Worm (Caenorhabditis elegans) whole organism, L4 larva: ENCODE results near the gene clec-183.

ENCODE experiments used
- F10B5.3 ChIP-seq: sonication (generic microtip); optimal IDR thresholded peaks from 2 replicates; lab custom pipeline; 2016; ENCODE audit warnings: mild to moderate bottlenecking, missing genetic modification characterization, missing compliant biosample characterization
- F37D6.2 ChIP-seq: sonication (generic microtip); optimal IDR thresholded peaks from 2 replicates; lab custom pipeline; 2016; ENCODE audit warnings: mild to moderate bottlenecking, missing genetic modification characterization, missing compliant biosample characterization
- F49E8.2 ChIP-seq: sonication (generic microtip); optimal IDR thresholded peaks from 2 replicates; lab custom pipeline; 2016; ENCODE audit warnings: missing compliant biosample characterization, mild to moderate bottlenecking, missing genetic modification characterization, borderline replicate concordance
- T20F7.1 ChIP-seq: fragments of 200-800 bp; sonication (Bioruptor generic); optimal IDR thresholded peaks from 2 replicates; lab custom pipeline; 2018; ENCODE audit warnings: mild to moderate bottlenecking, missing genetic modification characterization, missing compliant biosample characterization
- Y48G9A.11 ChIP-seq: fragments of 200-800 bp; sonication (Bioruptor generic); IDR thresholded peaks from 2 replicates; pipeline ENCODE4 v1.3.6; 2022; ENCODE audit warnings: missing genetic modification reagents, missing genetic modification characterization, missing compliant biosample characterization
- Y5F2A.4 ChIP-seq: fragments of 200-800 bp; sonication (Bioruptor generic); optimal IDR thresholded peaks from 2 replicates; lab custom pipeline; 2018; ENCODE audit warnings: mild to moderate bottlenecking, missing genetic modification characterization, missing compliant biosample characterization
- aha-1 ChIP-seq: fragments of 150-350 bp; peaks from one replicate; lab custom pipeline; 2014; ENCODE audit warnings: missing biosample characterization, missing genetic modification characterization
- aly-2 ChIP-seq: sonication (generic microtip); optimal IDR thresholded peaks from 2 replicates; lab custom pipeline; 2018; ENCODE audit warnings: missing biosample characterization, missing genetic modification characterization
- ama-1 ChIP-seq: fragments of 150-350 bp; optimal IDR thresholded peaks from 2 replicates; lab custom pipeline; 2014; ENCODE audit warnings: inconsistent platforms, mixed read lengths
- ceh-20 ChIP-seq: fragments of 200-800 bp; sonication (Bioruptor generic); IDR thresholded peaks from 2 replicates; pipeline ENCODE4 v1.3.6; 2022; ENCODE audit warnings: missing genetic modification reagents, missing genetic modification characterization, missing compliant biosample characterization
- ceh-28 ChIP-seq: fragments of 150-350 bp; optimal IDR thresholded peaks from 2 replicates; lab custom pipeline; 2014; ENCODE audit warnings: missing biosample characterization, missing genetic modification reagents, missing genetic modification characterization
- ces-1 ChIP-seq: fragments of 150-350 bp; sonication (generic microtip); optimal IDR thresholded peaks from 4 replicates; lab custom pipeline; 2014; ENCODE audit warnings: missing biosample characterization, missing genetic modification reagents, missing genetic modification characterization
- daf-12 ChIP-seq: fragments of 150-350 bp; optimal IDR thresholded peaks from 2 replicates; lab custom pipeline; 2014; ENCODE audit warnings: missing biosample characterization, missing genetic modification reagents, missing genetic modification characterization
- daf-16 ChIP-seq, 3 experiments: sonication (generic microtip); optimal IDR thresholded peaks; 2 replicates each; lab custom pipeline; 2016 to 2017; ENCODE audit warnings: missing genetic modification characterization in 3 of 3, missing genetic modification reagents in 3 of 3, mild to moderate bottlenecking in 2 of 3, missing compliant biosample characterization in 2 of 3, missing biosample characterization in 1 of 3, moderate library complexity in 1 of 3
- dmd-6 ChIP-seq: fragments of 200-800 bp; sonication (Bioruptor generic); IDR thresholded peaks from 2 replicates; pipeline ENCODE4 v1.3.6; 2022; ENCODE audit warnings: missing genetic modification reagents, missing genetic modification characterization, missing compliant biosample characterization
- dmd-8 ChIP-seq: fragments of 200-800 bp; sonication (Bioruptor generic); IDR thresholded peaks from 2 replicates; pipeline ENCODE4 v1.3.6; 2022; ENCODE audit warnings: missing genetic modification characterization, missing compliant biosample characterization
- dve-1 ChIP-seq: sonication (generic microtip); optimal IDR thresholded peaks from 2 replicates; lab custom pipeline; 2017; ENCODE audit warnings: antibody characterized with exemption, mild to moderate bottlenecking, missing genetic modification characterization, missing compliant biosample characterization; ENCODE audit not compliant: insufficient read depth
- egl-27 ChIP-seq: sonication (generic microtip); optimal IDR thresholded peaks from 3 replicates; lab custom pipeline; 2017; ENCODE audit warnings: missing biosample characterization, missing genetic modification reagents, missing genetic modification characterization
- gei-8 ChIP-seq: fragments of 200-800 bp; sonication (Bioruptor generic); optimal IDR thresholded peaks from 2 replicates; lab custom pipeline; 2018; ENCODE audit warnings: mild to moderate bottlenecking, missing genetic modification characterization, missing compliant biosample characterization
- hlh-11 ChIP-seq: fragments of 200-800 bp; sonication (Bioruptor generic); optimal IDR thresholded peaks from 2 replicates; lab custom pipeline; 2018; ENCODE audit warnings: mild to moderate bottlenecking, missing genetic modification characterization, missing compliant biosample characterization
- hmg-1.1 ChIP-seq: fragments of 200-800 bp; sonication (Bioruptor generic); IDR thresholded peaks from 2 replicates; pipeline ENCODE4 v1.3.6; 2022; ENCODE audit warnings: missing genetic modification reagents, missing genetic modification characterization, missing compliant biosample characterization
- lin-15B ChIP-seq: fragments of 150-350 bp; sonication (generic microtip); optimal IDR thresholded peaks from 3 replicates; lab custom pipeline; 2014; ENCODE audit warnings: missing biosample characterization, missing genetic modification characterization
- lin-38 ChIP-seq: fragments of 200-800 bp; sonication (Bioruptor generic); IDR thresholded peaks from 2 replicates; pipeline ENCODE4 v1.3.6; 2022; ENCODE audit warnings: missing genetic modification reagents, missing genetic modification characterization, missing compliant biosample characterization
- lsy-2 ChIP-seq, 2 experiments: fragments of 150-350 bp in 1 of 2; sonication (generic microtip) in 1 of 2; optimal IDR thresholded peaks; 2 replicates each; lab custom pipeline; 2014 to 2017; ENCODE audit warnings: missing biosample characterization in 2 of 2, missing genetic modification characterization in 2 of 2
- mdl-1 ChIP-seq, 2 experiments: fragments of 150-350 bp in 1 of 2; sonication (generic microtip) in 1 of 2; optimal IDR thresholded peaks; 2 replicates each; lab custom pipeline; 2014 to 2017; ENCODE audit warnings: missing biosample characterization in 2 of 2, missing genetic modification characterization in 2 of 2
- mes-2 ChIP-seq: sonication (generic microtip); optimal IDR thresholded peaks from 2 replicates; lab custom pipeline; 2016; ENCODE audit warnings: missing genotype, mild to moderate bottlenecking, missing genetic modification characterization, missing compliant biosample characterization; ENCODE audit not compliant: poor library complexity, severe bottlenecking
- nhr-10 ChIP-seq: fragments of 150-350 bp; optimal IDR thresholded peaks from 2 replicates; lab custom pipeline; 2014; ENCODE audit warnings: missing biosample characterization, missing genetic modification characterization
- nhr-111 ChIP-seq: fragments of 200-800 bp; sonication (Bioruptor generic); optimal IDR thresholded peaks from 2 replicates; lab custom pipeline; 2018; ENCODE audit warnings: mild to moderate bottlenecking, missing genetic modification characterization, missing compliant biosample characterization
- nhr-237 ChIP-seq: sonication (generic microtip); optimal IDR thresholded peaks from 2 replicates; lab custom pipeline; 2017; ENCODE audit warnings: missing biosample characterization, missing genetic modification characterization
- nhr-28 ChIP-seq: fragments of 150-350 bp; optimal IDR thresholded peaks from 2 replicates; lab custom pipeline; 2014; ENCODE audit warnings: missing biosample characterization, missing genetic modification characterization
- nhr-41 ChIP-seq: fragments of 200-800 bp; sonication (Bioruptor generic); IDR thresholded peaks from 2 replicates; pipeline ENCODE4 v1.3.6; 2022; ENCODE audit warnings: missing genetic modification reagents, missing genetic modification characterization, missing compliant biosample characterization
- nhr-48 ChIP-seq: sonication (generic microtip); optimal IDR thresholded peaks from 2 replicates; lab custom pipeline; 2016; ENCODE audit warnings: mild to moderate bottlenecking, missing genetic modification characterization, missing compliant biosample characterization
- nhr-76 ChIP-seq: fragments of 150-350 bp; optimal IDR thresholded peaks from 2 replicates; lab custom pipeline; 2014; ENCODE audit warnings: missing biosample characterization, missing genetic modification characterization
- php-3 ChIP-seq: fragments of 200-800 bp; sonication (Bioruptor generic); IDR thresholded peaks from 2 replicates; pipeline ENCODE4 v1.3.6; 2022; ENCODE audit warnings: missing genetic modification reagents, missing genetic modification characterization, missing compliant biosample characterization
- pqm-1 ChIP-seq: sonication (generic microtip); optimal IDR thresholded peaks from 2 replicates; lab custom pipeline; 2017; ENCODE audit warnings: missing biosample characterization, missing genetic modification characterization
- rbr-2 ChIP-seq: sonication (generic microtip); optimal IDR thresholded peaks from 2 replicates; lab custom pipeline; 2016; ENCODE audit warnings: missing genotype, missing genetic modification characterization, missing compliant biosample characterization
- sdz-12 ChIP-seq: fragments of 200-800 bp; sonication (Bioruptor generic); optimal IDR thresholded peaks from 2 replicates; lab custom pipeline; 2018; ENCODE audit warnings: mild to moderate bottlenecking, missing genetic modification characterization, missing compliant biosample characterization
- skn-1 ChIP-seq: fragments of 150-350 bp; optimal IDR thresholded peaks from 2 replicates; lab custom pipeline; 2014; ENCODE audit warnings: missing biosample characterization, missing genetic modification characterization
- snpc-1.2 ChIP-seq: fragments of 200-800 bp; sonication (Bioruptor generic); IDR thresholded peaks from 2 replicates; pipeline ENCODE4 v1.3.6; 2022; ENCODE audit warnings: missing genetic modification reagents, missing genetic modification characterization, missing compliant biosample characterization
- tag-97 ChIP-seq: fragments of 200-800 bp; sonication (Bioruptor generic); IDR thresholded peaks from 2 replicates; pipeline ENCODE4 v1.3.6; 2022; ENCODE audit warnings: missing genetic modification characterization, missing compliant biosample characterization
- zfp-3 ChIP-seq: fragments of 200-800 bp; sonication (Bioruptor generic); conservative IDR thresholded peaks from 2 replicates; pipeline ENCODE4 v1.3.6; 2022; ENCODE audit warnings: missing genetic modification reagents, missing genetic modification characterization, missing compliant biosample characterization
- zip-11 ChIP-seq: fragments of 200-800 bp; sonication (Bioruptor generic); IDR thresholded peaks from 2 replicates; pipeline ENCODE4 v1.3.6; 2022; ENCODE audit warnings: missing genetic modification characterization, missing compliant biosample characterization

The clec-183 gene

DNA sequence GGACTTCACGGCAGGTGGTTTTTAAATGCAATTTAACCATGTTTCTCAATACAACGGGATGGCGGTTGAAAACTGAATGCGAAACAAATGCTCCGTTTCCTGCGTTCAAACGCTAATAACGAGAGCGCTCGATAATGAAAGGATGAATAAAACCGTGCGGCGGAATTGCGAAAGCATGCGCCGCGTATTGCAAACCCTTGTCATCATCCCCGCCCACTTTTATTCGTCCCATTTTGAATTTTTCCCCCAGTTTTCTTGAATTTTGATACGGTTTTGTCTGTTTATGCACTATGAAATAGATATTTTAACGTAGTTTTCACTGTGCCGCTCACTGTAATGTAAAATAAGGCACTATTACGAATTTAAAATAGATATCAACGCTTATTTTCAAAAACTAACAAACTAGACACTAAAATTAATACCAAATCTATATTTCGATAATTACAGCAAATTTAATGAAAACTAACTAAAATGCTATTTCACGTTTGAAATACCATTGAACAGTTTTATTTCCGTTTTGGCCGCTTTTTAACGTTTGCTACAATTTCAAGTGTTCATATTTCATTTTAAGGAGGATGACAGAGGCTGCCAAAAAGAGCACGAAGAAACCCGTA, 11.6 kb upstream of the clec-183 start, which contains the start of the genes F49C12.9 and rpn-7 (continued):
- TF ChIP-seq nhr-41 (GFP tag; lab: Robert Waterston, UW) (no peak), Y5F2A.4 (GFP tag; lab: Kevin White, UChicago) (no peak), ceh-28 (no peak), snpc-1.2 (GFP tag; lab: Robert Waterston, UW) (peak; percentile 45; the same call in 1 of the 2 replicates), rbr-2 (peak; percentile 19), Y48G9A.11 (GFP tag; lab: Robert Waterston, UW) (no peak), dve-1 (tag; lab: Kevin White, UChicago) (peak; percentile 19), php-3 (GFP tag; lab: Robert Waterston, UW) (no peak), pqm-1 (tag; lab: Kevin White, UChicago) (no peak), nhr-10 (tag; lab: Kevin White, UChicago) (no peak), tag-97 (GFP tag; lab: Robert Waterston, UW) (no peak), nhr-111 (GFP tag; lab: Kevin White, UChicago) (no peak), F37D6.2 (tag; lab: Kevin White, UChicago) (no peak), skn-1 (tag; lab: Kevin White, UChicago) (no peak), ama-1 (lab: Kevin White, UChicago) (no peak), ces-1 (GFP tag; lab: Kevin White, UChicago) (no peak), zfp-3 (GFP tag; lab: Robert Waterston, UW) (no peak), T20F7.1 (GFP tag; lab: Kevin White, UChicago) (peak; percentile 3), hmg-1.1 (GFP tag; lab: Robert Waterston, UW) (no peak), nhr-48 (tag; lab: Kevin White, UChicago) (no peak), mes-2 (tag; lab: Kevin White, UChicago) (peak; percentile 83), lin-15B (no peak), ceh-20 (GFP tag; lab: Robert Waterston, UW) (no peak), nhr-237 (tag; lab: Kevin White, UChicago) (no peak), F10B5.3 (tag; lab: Kevin White, UChicago) (no peak), hlh-11 (peak; percentile 30), dmd-6 (GFP tag; lab: Robert Waterston, UW) (no peak), mdl-1 (tag; optimal IDR thresholded peaks at IDR 0.05; lab: Kevin White, UChicago) (peak in 1 of 2 experiments; percentile 9), nhr-28 (no peak), daf-16 (GFP tag; optimal IDR thresholded peaks at IDR 0.05; lab: Kevin White, UChicago) (no peak), daf-16 (tag; optimal IDR thresholded peaks at IDR 0.05; lab: Kevin White, UChicago) (peak; percentile 12), lsy-2 (tag; optimal IDR thresholded peaks at IDR 0.05; lab: Kevin White, UChicago) (no peak), F49E8.2 (tag; lab: Kevin White, UChicago) (no peak), dmd-8 (GFP tag; lab: Robert Waterston, UW) (no peak), daf-12 (tag; lab: Kevin White, UChicago) (no peak), zip-11 (GFP tag; lab: Robert Waterston, UW) (no peak), egl-27 (tag; lab: Kevin White, UChicago) (no peak), nhr-76 (tag; lab: Kevin White, UChicago) (no peak), sdz-12 (no peak), aly-2 (no peak)

DNA sequence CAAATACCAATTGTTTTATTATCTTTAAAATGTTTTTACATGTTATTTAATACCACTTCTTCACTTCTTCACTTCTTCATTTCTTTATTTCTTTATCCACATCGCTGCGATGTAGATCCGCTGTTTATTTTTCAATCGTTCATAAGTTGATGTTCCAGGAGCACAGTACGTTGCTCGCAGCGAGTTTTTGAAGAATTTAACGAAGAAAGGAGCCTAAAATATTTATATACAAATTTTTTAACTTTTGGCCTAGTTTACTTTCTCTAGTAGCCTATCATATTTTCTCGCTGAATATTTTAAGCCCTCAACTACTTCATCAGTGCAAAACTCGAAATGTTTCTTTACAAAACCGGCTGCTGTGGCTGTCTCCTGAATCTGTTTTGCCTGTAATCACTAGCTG, 9.7 kb upstream of the clec-183 start:
- TF ChIP-seq lin-38 (GFP tag; lab: Robert Waterston, UW) (peak; percentile 55), egl-27 (tag; lab: Kevin White, UChicago) (no peak), gei-8 (GFP tag; lab: Kevin White, UChicago) (no peak), aha-1 (peak; percentile 75), zfp-3 (GFP tag; lab: Robert Waterston, UW) (no peak), tag-97 (GFP tag; lab: Robert Waterston, UW) (no peak)
- TF ChIP-seq, all 104 proteins: peak for 2
